Worm (Caenorhabditis elegans) whole organism, early embryonic: Measurements from ENCODE around the gene phat-6.

Source experiments
- F13C5.2 ChIP-seq: sonication (generic microtip); optimal IDR thresholded peaks from 2 replicates; lab custom pipeline; 2017; ENCODE audit warnings: mild to moderate bottlenecking, missing genetic modification characterization, inconsistent platforms, missing compliant biosample characterization
- ama-1 ChIP-seq: fragments of 150-350 bp; optimal IDR thresholded peaks from 2 replicates; lab custom pipeline; 2014
- ceh-13 ChIP-seq: fragments of 200-800 bp; sonication (Bioruptor generic); optimal IDR thresholded peaks from 2 replicates; lab custom pipeline; 2018; ENCODE audit warnings: mild to moderate bottlenecking, missing genetic modification characterization, missing compliant biosample characterization
- flt-1 ChIP-seq: fragments of 200-800 bp; sonication (Bioruptor generic); IDR thresholded peaks from 2 replicates; pipeline ENCODE4 v1.3.6; 2022; ENCODE audit warnings: missing genetic modification characterization, missing compliant biosample characterization
- hmg-4 ChIP-seq: fragments of 200-800 bp; sonication (Bioruptor generic); optimal IDR thresholded peaks from 2 replicates; lab custom pipeline; 2018; ENCODE audit warnings: mild to moderate bottlenecking, missing genetic modification characterization, missing compliant biosample characterization
- hnd-1 ChIP-seq: sonication (generic microtip); optimal IDR thresholded peaks from 2 replicates; lab custom pipeline; 2016; ENCODE audit warnings: missing genetic modification characterization, missing compliant biosample characterization
- sea-1 ChIP-seq: fragments of 200-800 bp; sonication (Bioruptor generic); conservative IDR thresholded peaks from 2 replicates; pipeline ENCODE4 v1.3.6; 2022; ENCODE audit warnings: missing genetic modification characterization, missing compliant biosample characterization

DNA sequence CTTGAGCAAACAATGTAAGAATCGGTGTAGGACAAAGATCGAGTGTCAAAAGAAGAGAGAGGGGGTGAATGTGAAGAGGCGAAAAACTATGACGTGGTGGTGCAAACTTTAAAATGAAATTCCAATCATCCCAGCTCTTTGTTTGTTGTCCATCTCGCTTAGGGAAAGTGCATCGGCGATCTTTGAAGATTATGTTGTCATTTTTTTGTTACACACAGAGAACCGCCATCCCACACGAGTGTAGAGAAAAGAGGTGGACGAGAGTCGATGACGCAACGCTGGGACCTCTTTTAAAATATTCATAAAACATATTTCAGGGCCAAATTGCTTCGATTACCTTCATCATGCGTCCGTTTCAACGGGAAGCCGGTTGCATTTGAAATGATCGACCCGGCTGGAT, 2.8 kb downstream of the phat-6 start:
- no peak for TF ChIP-seq flt-1 (GFP tag; lab: Robert Waterston, UW)
- no peak for TF ChIP-seq sea-1 (GFP tag; lab: Robert Waterston, UW)
- TF ChIP-seq F13C5.2 (tag; lab: Kevin White, UChicago): no peak
- no peak for TF ChIP-seq ama-1 (lab: Kevin White, UChicago)
- TF ChIP-seq ceh-13 (GFP tag; lab: Kevin White, UChicago): no peak
- no peak for TF ChIP-seq hmg-4
- TF ChIP-seq hnd-1 (tag; lab: Kevin White, UChicago): no peak
